Fruit fly (Drosophila melanogaster) whole organism, wandering third instar larva: ENCODE data around the gene Mur82C.

Experiments
- CG32264 ChIP-seq: fragments of 200-800 bp; sonication (Bioruptor generic); optimal IDR thresholded peaks from 2 replicates; lab custom pipeline; 2016; ENCODE audit warnings: missing biosample characterization, missing genetic modification characterization
- Dfd ChIP-seq: fragments of >200 bp; optimal IDR thresholded peaks from 2 replicates; lab custom pipeline; 2017; ENCODE audit warnings: missing biosample characterization, missing genetic modification characterization
- Dif ChIP-seq: fragments of 200-275, 200-300 bp; sonication (Bioruptor generic); optimal IDR thresholded peaks from 2 replicates; lab custom pipeline; 2018; ENCODE audit warnings: missing biosample characterization, missing genetic modification characterization; ENCODE audit not compliant: partially characterized antibody
- HLH106 ChIP-seq: fragments of 200-800 bp; optimal IDR thresholded peaks from 3 replicates; lab custom pipeline; 2019; ENCODE audit warnings: missing biosample characterization, mild to moderate bottlenecking, missing genetic modification characterization, moderate library complexity
- Hnf4 ChIP-seq: fragments of 200-800 bp; sonication (Bioruptor generic); optimal IDR thresholded peaks from 2 replicates; lab custom pipeline; 2016; ENCODE audit warnings: missing biosample characterization, mild to moderate bottlenecking, missing genetic modification characterization
- Jra ChIP-seq: sonication (Bioruptor generic); optimal IDR thresholded peaks from 2 replicates; lab custom pipeline; 2016; ENCODE audit warnings: missing biosample characterization, missing genetic modification characterization
- OdsH ChIP-seq: fragments of 200-800 bp; sonication (Bioruptor generic); optimal IDR thresholded peaks from 2 replicates; lab custom pipeline; 2016; ENCODE audit warnings: missing biosample characterization, mild to moderate bottlenecking, missing genetic modification characterization
- br ChIP-seq: fragments of 200-800 bp; sonication (Bioruptor generic); optimal IDR thresholded peaks from 2 replicates; lab custom pipeline; 2016; ENCODE audit warnings: missing biosample characterization, missing genetic modification characterization
- dsf ChIP-seq: sonication (Bioruptor generic); optimal IDR thresholded peaks from 2 replicates; lab custom pipeline; 2016; ENCODE audit warnings: missing biosample characterization, missing genetic modification characterization, borderline replicate concordance
- fru ChIP-seq: fragments of 200-800 bp; sonication (Bioruptor generic); optimal IDR thresholded peaks from 3 replicates; lab custom pipeline; 2016; ENCODE audit warnings: missing biosample characterization, mild to moderate bottlenecking, missing genetic modification characterization
- h ChIP-seq: fragments of 200-800 bp; sonication (Bioruptor generic); optimal IDR thresholded peaks from 3 replicates; lab custom pipeline; 2016; ENCODE audit warnings: missing biosample characterization, mild to moderate bottlenecking, missing genetic modification characterization
- rgr ChIP-seq: fragments of 200-800 bp; sonication (Bioruptor generic); optimal IDR thresholded peaks from 3 replicates; lab custom pipeline; 2016; ENCODE audit warnings: missing biosample characterization, mild to moderate bottlenecking, missing genetic modification characterization

Mur82C gene

DNA sequence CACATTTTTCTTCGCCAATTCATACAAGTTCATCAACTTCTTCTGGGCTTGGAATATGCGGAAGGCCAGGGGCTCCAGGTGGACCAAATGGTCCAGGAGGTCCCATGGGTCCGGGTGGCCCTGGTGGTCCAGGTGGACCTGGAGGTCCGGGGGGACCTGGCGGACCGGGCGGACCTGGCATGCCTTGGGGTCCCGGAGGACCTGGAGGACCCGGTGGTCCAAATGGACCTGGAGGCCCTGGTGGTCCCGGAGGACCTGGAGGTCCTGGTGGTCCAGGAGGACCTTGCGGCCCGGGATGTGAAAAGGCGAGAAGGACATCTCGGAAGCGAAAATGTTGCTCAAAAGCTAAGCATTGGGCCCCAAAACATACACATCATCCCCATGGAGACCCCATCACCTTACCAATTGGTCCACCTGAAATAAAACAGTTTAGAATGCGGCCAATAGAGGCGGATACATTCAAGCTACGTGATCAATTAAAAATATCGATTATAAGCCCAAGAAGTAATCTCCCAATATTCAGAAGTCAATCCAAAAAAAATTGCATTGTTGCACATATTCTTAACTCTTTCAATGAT lies 1.5 kb downstream of the Mur82C start:
- TF ChIP-seq Hnf4 (GFP tag; lab: Kevin White, UChicago) (no peak), Dfd (GFP tag; lab: Kevin White, UChicago) (peak; percentile 100)

DNA sequence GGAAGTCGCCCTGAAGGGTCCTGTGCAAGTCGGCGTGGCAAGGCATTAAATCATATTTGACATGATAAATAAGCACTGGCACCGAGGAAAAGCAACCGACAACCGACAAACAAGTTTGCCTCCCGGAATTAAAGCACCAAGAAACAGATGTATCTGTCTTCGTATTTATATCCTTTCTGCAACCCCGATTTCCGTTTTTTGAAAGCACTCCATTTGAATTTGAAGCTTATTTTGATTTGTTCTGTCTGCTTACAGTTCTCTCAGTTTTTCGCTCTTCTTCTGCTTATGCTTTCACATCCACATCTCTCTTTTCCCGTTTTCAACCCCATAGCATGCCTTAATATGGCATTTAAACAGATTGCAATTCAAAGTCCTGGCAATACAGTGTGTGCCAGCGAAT lies 12.4 kb downstream of the Mur82C start:
- TF ChIP-seq Dif (GFP tag; lab: Kevin White, UChicago) (no peak), fru (GFP tag; lab: Kevin White, UChicago) (no peak), br (GFP tag; lab: Kevin White, UChicago) (no peak), CG32264 (GFP tag; lab: Kevin White, UChicago) (no peak), OdsH (GFP tag; lab: Kevin White, UChicago) (no peak), rgr (GFP tag; lab: Kevin White, UChicago) (no peak)

DNA sequence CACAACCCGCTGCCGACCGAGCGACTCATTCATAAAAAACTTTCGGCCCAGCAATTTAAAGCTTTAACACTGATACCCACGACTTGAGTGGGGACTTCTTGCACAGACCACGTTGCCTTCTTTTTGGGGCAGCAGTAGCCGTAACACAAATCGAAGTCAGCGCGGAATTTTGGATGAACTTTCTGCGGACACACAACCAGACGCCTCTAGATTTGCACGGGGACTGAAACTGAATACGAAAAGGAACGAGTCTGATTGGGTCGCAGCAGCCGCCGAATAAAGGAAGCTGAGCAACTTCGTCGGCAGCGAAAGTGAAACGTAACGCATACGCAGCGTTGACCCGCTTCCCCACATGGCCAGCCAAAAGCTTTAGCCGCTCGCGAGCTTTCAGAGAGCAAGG lies 16.7 kb downstream of the Mur82C start, which contains the start of gene CG34357:
Gene CG34357 (minus strand): TSS at position 206 of the 400 bp plus-strand sequence.
- TF ChIP-seq CG32264 (GFP tag; lab: Kevin White, UChicago), result no peak
- TF ChIP-seq dsf, result no peak

DNA sequence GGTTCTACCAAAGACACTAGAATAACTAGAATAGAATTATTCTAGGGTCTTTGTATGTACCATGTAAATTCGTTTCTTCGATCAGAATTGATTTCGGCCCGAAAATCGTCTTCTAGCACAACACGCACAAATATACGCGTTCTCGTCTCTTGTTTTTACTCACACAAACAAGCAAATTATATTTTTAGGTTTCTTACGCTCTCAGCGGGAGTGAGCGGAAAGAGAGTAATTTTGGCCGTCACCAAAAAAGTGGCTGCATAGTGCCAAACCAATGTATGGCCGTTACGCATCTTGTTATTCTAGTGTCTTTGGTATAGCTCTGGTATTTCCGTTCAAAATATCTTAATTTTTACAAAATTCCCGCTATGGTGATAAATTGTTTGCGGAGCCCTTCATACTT lies 24.2 kb downstream of the Mur82C start:
- peak; percentile 53 for TF ChIP-seq Dfd (GFP tag; lab: Kevin White, UChicago)

DNA sequence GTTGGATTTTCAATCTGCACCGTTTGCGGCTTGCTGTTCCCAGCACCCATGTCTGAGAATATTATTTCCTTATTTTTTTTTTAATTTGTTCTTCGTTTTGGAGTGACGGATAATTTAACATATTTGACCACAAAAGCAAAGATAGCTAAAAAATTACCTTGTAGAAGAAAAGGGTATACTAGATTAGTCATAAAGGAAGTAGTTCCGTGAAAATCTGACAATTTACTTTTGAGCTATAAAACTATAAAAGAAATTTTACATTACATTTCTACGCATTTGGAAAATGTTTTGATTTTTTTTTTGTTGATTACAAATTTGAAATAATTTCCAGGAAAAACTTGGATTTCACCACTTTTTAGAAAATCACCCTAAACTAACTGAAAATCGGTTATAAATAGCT lies 37.4 kb downstream of the Mur82C start, which contains the start of gene CG32945:
Gene CG32945 (minus strand): TSS at position 101 of the 400 bp plus-strand sequence.
- no peak for TF ChIP-seq h (GFP tag; lab: Kevin White, UChicago)
- TF ChIP-seq Jra (GFP tag; lab: Kevin White, UChicago), result no peak
- no peak for TF ChIP-seq Dif (GFP tag; lab: Kevin White, UChicago)
- TF ChIP-seq HLH106 (tag; lab: Kevin White, UChicago), result no peak
